Worm (Caenorhabditis elegans) whole organism, L4 larva: Measurements from ENCODE around the gene Y51A2A.6.

ENCODE experiments used
- D1046.2 ChIP-seq: fragments of 200-800 bp; sonication (Bioruptor generic); IDR thresholded peaks from 2 replicates; pipeline ENCODE4 v1.3.6; 2022; ENCODE audit warnings: missing genetic modification characterization, missing compliant biosample characterization
- F26F4.8 ChIP-seq: fragments of 200-800 bp; sonication (Bioruptor generic); conservative IDR thresholded peaks from 2 replicates; pipeline ENCODE4 v1.3.6; 2022; ENCODE audit warnings: missing genetic modification characterization, missing compliant biosample characterization
- F37D6.2 ChIP-seq: sonication (generic microtip); optimal IDR thresholded peaks from 2 replicates; lab custom pipeline; 2016; ENCODE audit warnings: mild to moderate bottlenecking, missing genetic modification characterization, missing compliant biosample characterization
- F44E2.7 ChIP-seq: fragments of 200-800 bp; sonication (Bioruptor generic); IDR thresholded peaks from 2 replicates; pipeline ENCODE4 v2.1.2; 2022; ENCODE audit warnings: missing genetic modification characterization, missing compliant biosample characterization
- T20F7.1 ChIP-seq: fragments of 200-800 bp; sonication (Bioruptor generic); optimal IDR thresholded peaks from 2 replicates; lab custom pipeline; 2018; ENCODE audit warnings: mild to moderate bottlenecking, missing genetic modification characterization, missing compliant biosample characterization
- T26A8.4 ChIP-seq: fragments of 200-800 bp; sonication (Bioruptor generic); IDR thresholded peaks from 2 replicates; pipeline ENCODE4 v1.3.6; 2022; ENCODE audit warnings: missing genetic modification characterization, missing compliant biosample characterization
- Y5F2A.4 ChIP-seq: fragments of 200-800 bp; sonication (Bioruptor generic); optimal IDR thresholded peaks from 2 replicates; lab custom pipeline; 2018; ENCODE audit warnings: mild to moderate bottlenecking, missing genetic modification characterization, missing compliant biosample characterization
- ces-1 ChIP-seq: fragments of 150-350 bp; sonication (generic microtip); optimal IDR thresholded peaks from 4 replicates; lab custom pipeline; 2014; ENCODE audit warnings: missing biosample characterization, missing genetic modification reagents, missing genetic modification characterization
- cey-2 ChIP-seq: sonication (generic microtip); optimal IDR thresholded peaks from 3 replicates; lab custom pipeline; 2017; ENCODE audit warnings: missing genetic modification characterization, mild to moderate bottlenecking, missing compliant biosample characterization, antibody characterized with exemption, borderline replicate concordance; ENCODE audit not compliant: insufficient read depth
- daf-12 ChIP-seq: fragments of 150-350 bp; optimal IDR thresholded peaks from 2 replicates; lab custom pipeline; 2014; ENCODE audit warnings: missing biosample characterization, missing genetic modification reagents, missing genetic modification characterization
- daf-19 ChIP-seq: fragments of 200-800 bp; sonication (Bioruptor generic); conservative IDR thresholded peaks from 2 replicates; pipeline ENCODE4 v1.3.6; 2022; ENCODE audit warnings: missing genetic modification characterization, missing compliant biosample characterization
- dmd-6 ChIP-seq: fragments of 200-800 bp; sonication (Bioruptor generic); IDR thresholded peaks from 2 replicates; pipeline ENCODE4 v1.3.6; 2022; ENCODE audit warnings: missing genetic modification reagents, missing genetic modification characterization, missing compliant biosample characterization
- dmd-8 ChIP-seq: fragments of 200-800 bp; sonication (Bioruptor generic); IDR thresholded peaks from 2 replicates; pipeline ENCODE4 v1.3.6; 2022; ENCODE audit warnings: missing genetic modification characterization, missing compliant biosample characterization
- dpl-1 ChIP-seq: fragments of 150-350 bp; optimal IDR thresholded peaks from 2 replicates; lab custom pipeline; 2014; ENCODE audit warnings: missing biosample characterization, missing genetic modification reagents, missing genetic modification characterization
- egl-43 ChIP-seq: fragments of 200-800 bp; sonication (Bioruptor generic); IDR thresholded peaks from 2 replicates; pipeline ENCODE4 v1.3.6; 2022; ENCODE audit warnings: missing genetic modification reagents, missing genetic modification characterization, missing compliant biosample characterization
- fos-1 ChIP-seq: fragments of 150-350 bp; optimal IDR thresholded peaks from 2 replicates; lab custom pipeline; 2014; ENCODE audit warnings: missing biosample characterization, missing genetic modification characterization
- gei-8 ChIP-seq: fragments of 200-800 bp; sonication (Bioruptor generic); optimal IDR thresholded peaks from 2 replicates; lab custom pipeline; 2018; ENCODE audit warnings: mild to moderate bottlenecking, missing genetic modification characterization, missing compliant biosample characterization
- hlh-11 ChIP-seq: fragments of 200-800 bp; sonication (Bioruptor generic); optimal IDR thresholded peaks from 2 replicates; lab custom pipeline; 2018; ENCODE audit warnings: mild to moderate bottlenecking, missing genetic modification characterization, missing compliant biosample characterization
- jun-1 ChIP-seq: fragments of 150-350 bp; optimal IDR thresholded peaks from 2 replicates; lab custom pipeline; 2014; ENCODE audit warnings: missing biosample characterization, missing genetic modification reagents, missing genetic modification characterization
- lim-7 ChIP-seq: fragments of 200-800 bp; sonication (Bioruptor generic); IDR thresholded peaks from 2 replicates; pipeline ENCODE4 v1.3.6; 2022; ENCODE audit warnings: missing genetic modification characterization, missing compliant biosample characterization
- lin-1 ChIP-seq: fragments of 200-800 bp; sonication (Bioruptor generic); IDR thresholded peaks from 2 replicates; pipeline ENCODE4 v1.3.6; 2022; ENCODE audit warnings: missing genetic modification reagents, missing genetic modification characterization, missing compliant biosample characterization
- lin-39 ChIP-seq: fragments of 150-350 bp; optimal IDR thresholded peaks from 2 replicates; lab custom pipeline; 2014; ENCODE audit warnings: missing biosample characterization, missing genetic modification reagents, missing genetic modification characterization
- madf-9 ChIP-seq: fragments of 200-800 bp; sonication (Bioruptor generic); conservative IDR thresholded peaks from 2 replicates; pipeline ENCODE4 v1.3.6; 2022; ENCODE audit warnings: missing genetic modification reagents, missing genetic modification characterization, missing compliant biosample characterization
- mdt-29 ChIP-seq: fragments of 200-800 bp; sonication (Bioruptor generic); IDR thresholded peaks from 2 replicates; pipeline ENCODE4 v1.3.6; 2022; ENCODE audit warnings: missing genetic modification reagents, missing genetic modification characterization, missing compliant biosample characterization
- mep-1 ChIP-seq: fragments of 150-350 bp; sonication (generic microtip); optimal IDR thresholded peaks from 3 replicates; lab custom pipeline; 2014; ENCODE audit warnings: missing biosample characterization, missing genetic modification characterization
- mes-2 ChIP-seq: sonication (generic microtip); optimal IDR thresholded peaks from 2 replicates; lab custom pipeline; 2016; ENCODE audit warnings: missing genotype, mild to moderate bottlenecking, missing genetic modification characterization, missing compliant biosample characterization; ENCODE audit not compliant: poor library complexity, severe bottlenecking
- mxl-3 ChIP-seq: fragments of 200-800 bp; sonication (Bioruptor generic); optimal IDR thresholded peaks from 2 replicates; lab custom pipeline; 2018; ENCODE audit warnings: mild to moderate bottlenecking, missing genetic modification characterization, missing compliant biosample characterization
- nhr-11 ChIP-seq: fragments of 150-350 bp; optimal IDR thresholded peaks from 2 replicates; lab custom pipeline; 2014; ENCODE audit warnings: missing biosample characterization, missing genetic modification characterization
- nhr-111 ChIP-seq: fragments of 200-800 bp; sonication (Bioruptor generic); optimal IDR thresholded peaks from 2 replicates; lab custom pipeline; 2018; ENCODE audit warnings: mild to moderate bottlenecking, missing genetic modification characterization, missing compliant biosample characterization
- nhr-237 ChIP-seq: sonication (generic microtip); optimal IDR thresholded peaks from 2 replicates; lab custom pipeline; 2017; ENCODE audit warnings: missing biosample characterization, missing genetic modification characterization
- nhr-41 ChIP-seq: fragments of 200-800 bp; sonication (Bioruptor generic); IDR thresholded peaks from 2 replicates; pipeline ENCODE4 v1.3.6; 2022; ENCODE audit warnings: missing genetic modification reagents, missing genetic modification characterization, missing compliant biosample characterization
- nhr-48 ChIP-seq: sonication (generic microtip); optimal IDR thresholded peaks from 2 replicates; lab custom pipeline; 2016; ENCODE audit warnings: mild to moderate bottlenecking, missing genetic modification characterization, missing compliant biosample characterization
- nhr-6 ChIP-seq: fragments of 150-350 bp; optimal IDR thresholded peaks from 2 replicates; lab custom pipeline; 2014; ENCODE audit warnings: missing biosample characterization, missing genetic modification characterization
- nhr-76 ChIP-seq: fragments of 150-350 bp; optimal IDR thresholded peaks from 2 replicates; lab custom pipeline; 2014; ENCODE audit warnings: missing biosample characterization, missing genetic modification characterization
- php-3 ChIP-seq: fragments of 200-800 bp; sonication (Bioruptor generic); IDR thresholded peaks from 2 replicates; pipeline ENCODE4 v1.3.6; 2022; ENCODE audit warnings: missing genetic modification reagents, missing genetic modification characterization, missing compliant biosample characterization
- pqm-1 ChIP-seq: sonication (generic microtip); optimal IDR thresholded peaks from 2 replicates; lab custom pipeline; 2017; ENCODE audit warnings: missing biosample characterization, missing genetic modification characterization
- sdz-12 ChIP-seq: fragments of 200-800 bp; sonication (Bioruptor generic); optimal IDR thresholded peaks from 2 replicates; lab custom pipeline; 2018; ENCODE audit warnings: mild to moderate bottlenecking, missing genetic modification characterization, missing compliant biosample characterization
- snpc-4 ChIP-seq: fragments of 150-350 bp; optimal IDR thresholded peaks from 2 replicates; lab custom pipeline; 2014; ENCODE audit warnings: missing biosample characterization, missing genetic modification characterization
- spr-1 ChIP-seq: sonication (generic microtip); optimal IDR thresholded peaks from 2 replicates; lab custom pipeline; 2016; ENCODE audit warnings: mild to moderate bottlenecking, missing genetic modification characterization, missing compliant biosample characterization
- tra-1 ChIP-seq: fragments of 200-800 bp; sonication (Bioruptor generic); IDR thresholded peaks from 2 replicates; pipeline ENCODE4 v1.3.6; 2022; ENCODE audit warnings: missing genetic modification reagents, missing genetic modification characterization, missing compliant biosample characterization
- unc-130 ChIP-seq: sonication (generic microtip); optimal IDR thresholded peaks from 2 replicates; lab custom pipeline; 2016; ENCODE audit warnings: missing genetic modification reagents, missing genetic modification characterization, missing compliant biosample characterization
- unc-39 ChIP-seq: sonication (generic microtip); optimal IDR thresholded peaks from 2 replicates; lab custom pipeline; 2017; ENCODE audit warnings: missing biosample characterization, missing genetic modification characterization
- unc-62 ChIP-seq, 3 experiments: fragments of 150-350 bp in 1 of 3; sonication (generic microtip); optimal IDR thresholded peaks in 2 of 3; peaks in 1 of 3; 1 replicate in 1 of 3; 2 replicates in 2 of 3; lab custom pipeline; 2014 to 2017; ENCODE audit warnings: missing biosample characterization in 3 of 3, missing genetic modification characterization in 3 of 3, missing genetic modification reagents in 3 of 3, missing genotype in 1 of 3
- zag-1 ChIP-seq: fragments of 150-350 bp; optimal IDR thresholded peaks from 2 replicates; lab custom pipeline; 2014; ENCODE audit warnings: missing biosample characterization, missing genetic modification characterization
- ztf-7 ChIP-seq: fragments of 150-350 bp; optimal IDR thresholded peaks from 2 replicates; lab custom pipeline; 2014; ENCODE audit warnings: missing biosample characterization, missing genetic modification characterization

The Y51A2A.6 gene

DNA sequence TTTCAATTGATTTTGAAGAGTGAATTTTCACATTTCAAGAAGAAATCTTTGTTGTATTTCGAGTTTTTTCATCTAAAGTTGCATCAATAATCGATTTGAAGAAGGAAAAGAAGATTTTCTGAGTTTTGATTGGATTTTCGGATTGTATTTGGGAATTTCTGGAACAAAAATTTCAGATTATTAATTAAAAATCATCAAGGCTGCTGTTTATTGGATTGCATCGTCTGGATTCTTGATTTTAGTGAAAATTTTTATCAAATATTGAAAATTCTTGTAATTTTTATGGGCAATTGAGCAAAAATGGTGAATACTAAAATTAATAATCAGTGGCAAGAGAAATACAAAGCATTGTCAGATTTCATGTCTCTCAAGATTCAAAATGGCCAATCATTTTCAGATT, 4.0 kb upstream of the Y51A2A.6 start, which contains the start of gene Y51A2A.5:
Y51A2A.5 (plus strand) TSS at position 301 of the 400 bp plus-strand sequence.
- no peak for TF ChIP-seq F44E2.7 (GFP tag; lab: Robert Waterston, UW)
- no peak for TF ChIP-seq dmd-8
- no peak for TF ChIP-seq ces-1 (GFP tag; lab: Kevin White, UChicago)
- no peak for TF ChIP-seq gei-8
- no peak for TF ChIP-seq nhr-11
- no peak for TF ChIP-seq mep-1
- TF ChIP-seq F37D6.2 (tag; lab: Kevin White, UChicago): no peak
- TF ChIP-seq Y5F2A.4 (GFP tag; lab: Kevin White, UChicago): no peak
- TF ChIP-seq tra-1 (GFP tag; lab: Robert Waterston, UW): no peak
- TF ChIP-seq F26F4.8 (GFP tag; lab: Robert Waterston, UW): no peak
- no peak for TF ChIP-seq unc-130 (GFP tag; lab: Kevin White, UChicago)
- no peak for TF ChIP-seq lin-1 (GFP tag; lab: Robert Waterston, UW)
- no peak for TF ChIP-seq D1046.2 (GFP tag; lab: Robert Waterston, UW)
- no peak for TF ChIP-seq spr-1 (tag; lab: Kevin White, UChicago)
- TF ChIP-seq mxl-3 (GFP tag; lab: Kevin White, UChicago): no peak
- TF ChIP-seq mdt-29 (GFP tag; lab: Robert Waterston, UW): no peak
- TF ChIP-seq egl-43 (GFP tag; lab: Robert Waterston, UW): no peak
- no peak for TF ChIP-seq daf-12 (tag; lab: Kevin White, UChicago)
- no peak for TF ChIP-seq zag-1 (tag; lab: Kevin White, UChicago)
- TF ChIP-seq unc-39: no peak

DNA sequence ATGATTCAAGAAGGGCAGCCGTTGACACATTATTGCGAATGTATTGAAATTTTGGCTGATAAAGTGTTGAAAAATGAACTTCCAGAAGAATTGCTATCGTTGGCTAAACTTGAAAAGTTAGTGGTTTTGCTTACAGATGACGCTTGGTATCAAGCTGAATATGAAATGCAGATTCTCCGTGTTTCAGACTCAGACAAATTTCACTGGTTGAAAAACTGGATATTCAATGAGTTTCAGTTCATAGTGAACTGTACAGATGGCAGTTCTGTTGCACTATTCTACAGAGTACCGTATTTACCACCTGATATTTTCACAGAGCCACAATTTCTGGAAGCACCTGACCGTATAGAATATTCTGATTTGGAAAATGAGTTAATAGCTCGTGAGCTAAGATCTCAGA, 3.2 kb upstream of the Y51A2A.6 start:
- TF ChIP-seq lin-39 (no peak), unc-62 (GFP tag; optimal IDR thresholded peaks at IDR 0.05 in 1 of 2; lab: Kevin White, UChicago) (peak in 1 of 2 experiments; percentile 96), unc-62 (tag; optimal IDR thresholded peaks at IDR 0.05; lab: Kevin White, UChicago) (no peak)

DNA sequence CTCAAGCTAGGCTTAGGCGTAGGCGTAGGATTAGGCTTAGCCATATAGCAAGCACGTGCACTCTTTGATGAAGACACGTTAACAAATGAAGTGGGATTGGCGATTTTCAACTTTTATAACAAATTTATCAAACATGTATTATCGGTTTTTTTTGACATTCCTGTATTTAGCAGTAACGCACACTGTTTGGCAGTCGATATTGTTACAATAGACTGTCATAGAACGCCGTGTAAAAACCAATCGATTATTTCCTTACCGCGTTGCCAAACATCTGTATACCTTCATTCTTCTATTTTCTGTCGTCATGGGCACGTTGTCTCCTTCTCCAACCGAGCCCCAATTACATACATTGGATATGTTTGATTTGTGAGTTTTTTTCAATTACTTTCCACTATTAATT, 15.8 kb downstream of the Y51A2A.6 start, which contains the start of gene fbxb-119:
fbxb-119 (plus strand) TSS at position 301 of the 400 bp plus-strand sequence.
- peak in 1 of 2 experiments; percentile 23 for TF ChIP-seq unc-62 (GFP tag; optimal IDR thresholded peaks at IDR 0.05 in 1 of 2; lab: Kevin White, UChicago)
- TF ChIP-seq unc-62 (tag; optimal IDR thresholded peaks at IDR 0.05; lab: Kevin White, UChicago): no peak
- TF ChIP-seq sdz-12 (GFP tag; lab: Kevin White, UChicago): no peak
- TF ChIP-seq T26A8.4: no peak

DNA sequence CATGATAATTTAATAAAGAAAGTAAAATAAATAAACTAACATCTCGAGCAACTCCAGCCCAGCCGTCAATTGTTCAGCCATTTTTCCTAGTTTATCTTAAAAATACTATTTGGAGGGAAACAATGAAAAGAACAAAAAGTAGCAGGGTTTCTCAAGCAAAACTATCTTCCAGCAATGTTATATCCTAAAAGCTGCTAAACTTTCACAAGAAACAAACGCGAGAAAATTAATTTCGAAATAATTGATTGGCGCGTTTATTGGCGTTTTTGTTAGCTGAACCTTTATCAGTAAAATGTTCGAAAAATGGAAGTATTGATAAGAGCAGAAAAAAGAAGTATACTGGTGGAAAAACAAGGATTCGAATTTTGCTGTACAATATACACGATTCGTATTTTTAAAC, 20.7 kb downstream of the Y51A2A.6 start, which contains the start of gene B0462.5:
B0462.5 (minus strand) TSS at position 101 of the 400 bp plus-strand sequence.
- TF ChIP-seq unc-130 (GFP tag; lab: Kevin White, UChicago) (no peak), pqm-1 (tag; lab: Kevin White, UChicago) (peak; percentile 74)

DNA sequence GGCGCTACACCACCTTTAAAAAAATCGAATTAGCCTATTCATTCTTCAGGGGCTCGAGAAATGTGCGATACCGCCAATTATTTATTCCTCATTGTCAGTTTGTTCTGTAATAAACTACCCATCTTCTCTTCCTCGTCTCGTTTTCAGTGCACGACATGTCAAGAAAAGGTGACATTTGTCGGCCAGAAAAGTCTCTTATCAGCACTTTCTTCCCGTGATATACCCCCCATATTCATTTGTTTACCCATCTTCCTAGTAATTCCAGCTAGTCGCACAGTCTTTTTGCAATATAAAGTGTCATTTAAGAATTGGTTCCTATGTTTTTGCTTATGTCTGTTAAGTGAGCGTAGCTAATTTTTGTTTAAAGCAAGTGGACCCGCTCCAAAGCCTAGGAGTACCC, 22.0 kb downstream of the Y51A2A.6 start:
- no peak for TF ChIP-seq nhr-41 (GFP tag; lab: Robert Waterston, UW)
- no peak for TF ChIP-seq jun-1 (tag; lab: Kevin White, UChicago)
- TF ChIP-seq nhr-76 (tag; lab: Kevin White, UChicago): no peak
- no peak for TF ChIP-seq lim-7
- TF ChIP-seq ztf-7 (tag; lab: Kevin White, UChicago): no peak
- no peak for TF ChIP-seq nhr-111
- TF ChIP-seq php-3 (GFP tag; lab: Robert Waterston, UW): 0 out of 2 replicates have a peak, but pooled peaks have one; percentile 18
- no peak for TF ChIP-seq T20F7.1 (GFP tag; lab: Kevin White, UChicago)
- no peak for TF ChIP-seq dpl-1 (GFP tag; lab: Kevin White, UChicago)
- TF ChIP-seq madf-9 (GFP tag; lab: Robert Waterston, UW): no peak
- TF ChIP-seq fos-1 (tag; lab: Kevin White, UChicago): no peak
- no peak for TF ChIP-seq zag-1 (tag; lab: Kevin White, UChicago)
- no peak for TF ChIP-seq nhr-48 (tag; lab: Kevin White, UChicago)
- TF ChIP-seq mes-2 (tag; lab: Kevin White, UChicago): no peak
- peak; percentile 39 for TF ChIP-seq hlh-11 (tag; lab: Kevin White, UChicago)
- no peak for TF ChIP-seq nhr-237
- no peak for TF ChIP-seq cey-2
- no peak for TF ChIP-seq nhr-6
- TF ChIP-seq daf-19: no peak
- no peak for TF ChIP-seq snpc-4 (tag; lab: Kevin White, UChicago)
- TF ChIP-seq mdt-29 (GFP tag; lab: Robert Waterston, UW): no peak
- TF ChIP-seq dmd-6 (GFP tag; lab: Robert Waterston, UW): peak; percentile 55
